Worm (Caenorhabditis elegans) whole organism, L4 larva: ENCODE results near the gene cwp-1.
A peak's percentile ranks its signal among the peaks of the same experiment; 100 is the strongest.

Experiments used
- F49E8.2 ChIP-seq: sonication (generic microtip); optimal IDR thresholded peaks from 2 replicates; lab custom pipeline; 2016; ENCODE audit warnings: missing compliant biosample characterization, mild to moderate bottlenecking, missing genetic modification characterization, borderline replicate concordance
- fkh-10 ChIP-seq: fragments of 150-350 bp; optimal IDR thresholded peaks from 2 replicates; lab custom pipeline; 2014; ENCODE audit warnings: missing biosample characterization, missing genetic modification reagents, missing genetic modification characterization
- fos-1 ChIP-seq: fragments of 150-350 bp; optimal IDR thresholded peaks from 2 replicates; lab custom pipeline; 2014; ENCODE audit warnings: missing biosample characterization, missing genetic modification characterization
- lim-7 ChIP-seq: fragments of 200-800 bp; sonication (Bioruptor generic); IDR thresholded peaks from 2 replicates; pipeline ENCODE4 v1.3.6; 2022; ENCODE audit warnings: missing genetic modification characterization, missing compliant biosample characterization
- lir-3 ChIP-seq: sonication (generic microtip); optimal IDR thresholded peaks from 2 replicates; lab custom pipeline; 2016; ENCODE audit warnings: mild to moderate bottlenecking, missing genetic modification characterization, missing compliant biosample characterization
- nhr-25 ChIP-seq: sonication (generic microtip); optimal IDR thresholded peaks from 2 replicates; lab custom pipeline; 2017; ENCODE audit warnings: missing genetic modification characterization, mild to moderate bottlenecking, missing compliant biosample characterization, antibody characterized with exemption, moderate library complexity, borderline replicate concordance; ENCODE audit not compliant: insufficient read depth
- zfp-3 ChIP-seq: fragments of 200-800 bp; sonication (Bioruptor generic); conservative IDR thresholded peaks from 2 replicates; pipeline ENCODE4 v1.3.6; 2022; ENCODE audit warnings: missing genetic modification reagents, missing genetic modification characterization, missing compliant biosample characterization

- no peak for TF ChIP-seq lim-7
- TF ChIP-seq nhr-25 (tag; lab: Kevin White, UChicago), result no peak
- no peak for TF ChIP-seq lir-3 (tag; lab: Kevin White, UChicago)
- TF ChIP-seq F49E8.2 (tag; lab: Kevin White, UChicago), result peak; percentile 36
- no peak for TF ChIP-seq fos-1 (tag; lab: Kevin White, UChicago)
- TF ChIP-seq zfp-3 (GFP tag; lab: Robert Waterston, UW), result peak; percentile 41; the same call in 1 of the 2 replicates
- peak; percentile 73 for TF ChIP-seq fkh-10
These were observed 14.2 kb downstream of the cwp-1 start, which contains the start of the genes hsp-6 and C37H5.5 for ce11 chrV:4826710-4827380.
